Fruit fly (Drosophila melanogaster) whole organism, embryonic: Measurements from ENCODE around the gene sip3.

ENCODE experiments used
- CG10209 ChIP-seq: fragments of 200-800 bp; sonication (Bioruptor generic); optimal IDR thresholded peaks from 3 replicates; lab custom pipeline; 2017; ENCODE audit warnings: missing biosample characterization, mild to moderate bottlenecking, missing genetic modification characterization, missing genetic modification reagents
- CG1024 ChIP-seq: fragments of 200-800 bp; sonication (Bioruptor generic); IDR thresholded peaks from 2 replicates; pipeline ENCODE4 v1.3.6; 2022; ENCODE audit warnings: missing biosample characterization, missing genetic modification characterization
- CG10959 ChIP-seq: fragments of 200-800 bp; sonication (Bioruptor generic); IDR thresholded peaks from 2 replicates; pipeline ENCODE4 v1.3.6; 2022; ENCODE audit warnings: missing biosample characterization, missing genetic modification characterization
- CG13287 ChIP-seq: fragments of 200-800 bp; sonication (Bioruptor generic); IDR thresholded peaks from 2 replicates; pipeline ENCODE4 v1.3.6; 2022; ENCODE audit warnings: missing biosample characterization, missing genetic modification characterization; ENCODE audit not compliant: partially characterized antibody
- CG13624 ChIP-seq: fragments of 200-800 bp; sonication (Bioruptor generic); optimal IDR thresholded peaks from 2 replicates; lab custom pipeline; 2016; ENCODE audit warnings: missing biosample characterization, missing genetic modification characterization
- CG13894 ChIP-seq: fragments of 200-800 bp; sonication (Bioruptor generic); optimal IDR thresholded peaks from 3 replicates; lab custom pipeline; 2018; ENCODE audit warnings: missing biosample characterization, mild to moderate bottlenecking, missing genetic modification characterization, moderate library complexity
- CG15073 ChIP-seq: fragments of 200-800 bp; sonication (Bioruptor generic); optimal IDR thresholded peaks from 2 replicates; lab custom pipeline; 2016; ENCODE audit warnings: missing biosample characterization, missing genetic modification characterization
- CG1647 ChIP-seq: fragments of 200-800 bp; sonication (Bioruptor generic); optimal IDR thresholded peaks from 3 replicates; lab custom pipeline; 2016; ENCODE audit warnings: missing biosample characterization, missing genetic modification characterization
- CG17568 ChIP-seq: fragments of 200-800 bp; sonication (Bioruptor generic); optimal IDR thresholded peaks from 2 replicates; lab custom pipeline; 2018; ENCODE audit warnings: missing biosample characterization, mild to moderate bottlenecking, missing genetic modification characterization, moderate library complexity
- CG1792 ChIP-seq: fragments of 200-800 bp; sonication (Bioruptor generic); optimal IDR thresholded peaks from 2 replicates; lab custom pipeline; 2016; ENCODE audit warnings: missing biosample characterization, missing genetic modification characterization
- CG18599 ChIP-seq: fragments of 200-800 bp; sonication (Bioruptor generic); optimal IDR thresholded peaks from 3 replicates; lab custom pipeline; 2017; ENCODE audit warnings: missing biosample characterization, missing genetic modification characterization, mild to moderate bottlenecking, moderate library complexity, missing genetic modification reagents
- CG2120 ChIP-seq: fragments of 200-800 bp; sonication (Bioruptor generic); optimal IDR thresholded peaks from 3 replicates; lab custom pipeline; 2016; ENCODE audit warnings: missing biosample characterization, missing genetic modification characterization
- CG31365 ChIP-seq: fragments of 200-800 bp; sonication (Bioruptor generic); optimal IDR thresholded peaks from 2 replicates; lab custom pipeline; 2018; ENCODE audit warnings: missing biosample characterization, mild to moderate bottlenecking, missing genetic modification characterization
- CG31388 ChIP-seq: fragments of 200-800 bp; sonication (Bioruptor generic); optimal IDR thresholded peaks from 2 replicates; lab custom pipeline; 2016; ENCODE audit warnings: missing biosample characterization, missing genetic modification characterization
- CG34422 ChIP-seq: fragments of 200-800 bp; sonication (Bioruptor generic); IDR thresholded peaks from 3 replicates; pipeline ENCODE4 v1.3.6; 2022; ENCODE audit warnings: missing biosample characterization, missing genetic modification characterization
- CG4404 ChIP-seq: fragments of 200-800 bp; sonication (Bioruptor generic); IDR thresholded peaks from 2 replicates; pipeline ENCODE4 v1.3.6; 2022; ENCODE audit warnings: missing biosample characterization, missing genetic modification characterization
- CG5245 ChIP-seq: fragments of 200-800 bp; sonication (Bioruptor generic); optimal IDR thresholded peaks from 3 replicates; lab custom pipeline; 2016; ENCODE audit warnings: missing biosample characterization, missing genetic modification characterization
- CG7745 ChIP-seq: fragments of 200-800 bp; sonication (Bioruptor generic); optimal IDR thresholded peaks from 2 replicates; lab custom pipeline; 2018; ENCODE audit warnings: missing biosample characterization, mild to moderate bottlenecking, missing genetic modification characterization, moderate library complexity
- CG8089 ChIP-seq: fragments of 200-800 bp; sonication (Bioruptor generic); optimal IDR thresholded peaks from 3 replicates; lab custom pipeline; 2016; ENCODE audit warnings: missing biosample characterization, missing genetic modification characterization
- CoRest ChIP-seq: fragments of 200-800 bp; sonication (Bioruptor generic); optimal IDR thresholded peaks from 3 replicates; lab custom pipeline; 2018; ENCODE audit warnings: missing biosample characterization, mild to moderate bottlenecking, missing genetic modification characterization, moderate library complexity
- Dref ChIP-seq: fragments of 200-800 bp; sonication (Bioruptor generic); IDR thresholded peaks from 2 replicates; pipeline ENCODE4 v1.3.6; 2022; ENCODE audit warnings: missing biosample characterization, missing genetic modification characterization
- H2.0 ChIP-seq: fragments of 200-800 bp; sonication (Bioruptor generic); IDR thresholded peaks from 2 replicates; pipeline ENCODE4 v1.3.6; 2022; ENCODE audit warnings: missing biosample characterization, missing genetic modification characterization
- NFAT ChIP-seq: fragments of 200-800 bp; sonication (Bioruptor generic); IDR thresholded peaks from 2 replicates; pipeline ENCODE4 v1.3.6; 2022; ENCODE audit warnings: missing biosample characterization, missing genetic modification characterization
- Nf-YB ChIP-seq: fragments of 200-800 bp; sonication (Bioruptor generic); optimal IDR thresholded peaks from 3 replicates; lab custom pipeline; 2019; ENCODE audit warnings: missing biosample characterization, mild to moderate bottlenecking, missing genetic modification characterization, moderate library complexity
- NfI ChIP-seq: fragments of 200-800 bp; sonication (Bioruptor generic); optimal IDR thresholded peaks from 3 replicates; lab custom pipeline; 2018; ENCODE audit warnings: missing biosample characterization, mild to moderate bottlenecking, missing genetic modification characterization, moderate library complexity
- Ptx1 ChIP-seq: fragments of 200-800 bp; sonication (Bioruptor generic); IDR thresholded peaks from 2 replicates; pipeline ENCODE4 v1.3.6; 2022; ENCODE audit warnings: missing biosample characterization, missing genetic modification characterization
- Sox100B ChIP-seq: fragments of 200-800 bp; sonication (Bioruptor generic); optimal IDR thresholded peaks from 3 replicates; lab custom pipeline; 2018; ENCODE audit warnings: missing biosample characterization, mild to moderate bottlenecking, missing genetic modification characterization
- Vsx1 ChIP-seq: fragments of 200-800 bp; sonication (Bioruptor generic); optimal IDR thresholded peaks from 2 replicates; lab custom pipeline; 2017; ENCODE audit warnings: missing biosample characterization, mild to moderate bottlenecking, missing genetic modification characterization, missing genetic modification reagents
- ara ChIP-seq: fragments of 200-800 bp; sonication (Bioruptor generic); IDR thresholded peaks from 2 replicates; pipeline ENCODE4 v1.3.6; 2022; ENCODE audit warnings: missing biosample characterization, missing genetic modification characterization
- ato ChIP-seq: fragments of 200-800 bp; sonication (Bioruptor generic); IDR thresholded peaks from 2 replicates; pipeline ENCODE4 v1.3.6; 2022; ENCODE audit warnings: missing biosample characterization, missing genetic modification characterization; ENCODE audit not compliant: partially characterized antibody
- bbx ChIP-seq: fragments of 200-800 bp; sonication (Bioruptor generic); IDR thresholded peaks from 2 replicates; pipeline ENCODE4 v1.3.6; 2022; ENCODE audit warnings: missing biosample characterization, missing genetic modification characterization; ENCODE audit not compliant: partially characterized antibody
- dmrt99B ChIP-seq: fragments of 200-800 bp; sonication (Bioruptor generic); optimal IDR thresholded peaks from 2 replicates; lab custom pipeline; 2018; ENCODE audit warnings: missing biosample characterization, mild to moderate bottlenecking, missing genetic modification characterization, moderate library complexity
- ewg ChIP-seq: fragments of 200-800 bp; sonication (Bioruptor generic); optimal IDR thresholded peaks from 3 replicates; lab custom pipeline; 2017; ENCODE audit warnings: mild to moderate bottlenecking, missing biosample characterization, missing genetic modification reagents, missing genetic modification characterization
- fd96Cb ChIP-seq: fragments of 200-800 bp; sonication (Bioruptor generic); optimal IDR thresholded peaks from 2 replicates; lab custom pipeline; 2018; ENCODE audit warnings: missing biosample characterization, mild to moderate bottlenecking, missing genetic modification characterization, moderate library complexity
- gce ChIP-seq: fragments of 200-800 bp; sonication (Bioruptor generic); IDR thresholded peaks from 3 replicates; pipeline ENCODE4 v1.3.6; 2022; ENCODE audit warnings: missing biosample characterization, missing genetic modification characterization
- insv ChIP-seq, 2 experiments: fragments of 200-800 bp; sonication (Bioruptor generic); optimal IDR thresholded peaks; 3 replicates each; lab custom pipeline; 2016 to 2018; ENCODE audit warnings: missing biosample characterization in 2 of 2, missing genetic modification characterization in 2 of 2
- jumu ChIP-seq: fragments of 200-800 bp; sonication (Bioruptor generic); optimal IDR thresholded peaks from 3 replicates; lab custom pipeline; 2016; ENCODE audit warnings: missing biosample characterization, missing genetic modification characterization
- kay ChIP-seq: fragments of 200-800 bp; sonication (Bioruptor generic); optimal IDR thresholded peaks from 2 replicates; lab custom pipeline; 2016; ENCODE audit warnings: missing biosample characterization, missing genetic modification characterization
- lmd ChIP-seq: fragments of 200-800 bp; sonication (Bioruptor generic); IDR thresholded peaks from 2 replicates; pipeline ENCODE4 v1.3.6; 2022; ENCODE audit warnings: missing biosample characterization, missing genetic modification characterization
- mirr ChIP-seq: fragments of 200-800 bp; sonication (Bioruptor generic); optimal IDR thresholded peaks from 3 replicates; lab custom pipeline; 2018; ENCODE audit warnings: missing biosample characterization, mild to moderate bottlenecking, missing genetic modification characterization
- nmo ChIP-seq: fragments of 200-800 bp; sonication (Bioruptor generic); optimal IDR thresholded peaks from 2 replicates; lab custom pipeline; 2018; ENCODE audit warnings: missing biosample characterization, mild to moderate bottlenecking, missing genetic modification characterization, moderate library complexity
- onecut ChIP-seq: fragments of 200-800 bp; sonication (Bioruptor generic); IDR thresholded peaks from 2 replicates; pipeline ENCODE4 v1.3.6; 2022; ENCODE audit warnings: missing biosample characterization, missing genetic modification characterization
- rib ChIP-seq: fragments of 200-800 bp; sonication (Bioruptor generic); IDR thresholded peaks from 2 replicates; pipeline ENCODE4 v1.3.6; 2022; ENCODE audit warnings: missing biosample characterization, missing genetic modification characterization
- sens-2 ChIP-seq: fragments of 200-800 bp; sonication (Bioruptor generic); IDR thresholded peaks from 2 replicates; pipeline ENCODE4 v1.3.6; 2022; ENCODE audit warnings: missing biosample characterization, missing genetic modification characterization
- shn ChIP-seq: fragments of 200-800 bp; sonication (Bioruptor generic); optimal IDR thresholded peaks from 3 replicates; lab custom pipeline; 2016; ENCODE audit warnings: missing biosample characterization, missing genetic modification characterization
- sim ChIP-seq: fragments of 200-800 bp; sonication (Bioruptor generic); IDR thresholded peaks from 2 replicates; pipeline ENCODE4 v1.3.6; 2022; ENCODE audit warnings: missing biosample characterization, missing genetic modification characterization
- slp2 ChIP-seq: fragments of 200-800 bp; sonication (Bioruptor generic); optimal IDR thresholded peaks from 2 replicates; lab custom pipeline; 2016; ENCODE audit warnings: missing biosample characterization, missing genetic modification characterization
- stwl ChIP-seq: fragments of 200-800 bp; sonication (Bioruptor generic); optimal IDR thresholded peaks from 3 replicates; lab custom pipeline; 2018; ENCODE audit warnings: missing biosample characterization, mild to moderate bottlenecking, missing genetic modification characterization, moderate library complexity
- tgo ChIP-seq: fragments of 200-800 bp; sonication (Bioruptor generic); IDR thresholded peaks from 3 replicates; pipeline ENCODE4 v1.3.6; 2022; ENCODE audit warnings: missing biosample characterization, missing genetic modification characterization
- tna ChIP-seq: fragments of 200-800 bp; sonication (Bioruptor generic); IDR thresholded peaks from 2 replicates; pipeline ENCODE4 v1.3.6; 2022; ENCODE audit warnings: missing biosample characterization, missing genetic modification characterization; ENCODE audit not compliant: partially characterized antibody
- zen2 ChIP-seq: fragments of 200-800 bp; sonication (Bioruptor generic); IDR thresholded peaks from 3 replicates; pipeline ENCODE4 v1.3.6; 2022; ENCODE audit warnings: missing biosample characterization, missing genetic modification characterization; ENCODE audit not compliant: partially characterized antibody

sip3 gene

dm6 chr3R:31747429-31748048, 24.5 kb upstream of the sip3 start, which contains the start of the genes nero and CG1910 (continued):
- TF ChIP-seq CG31365 (tag; lab: Kevin White, UChicago) (peak; percentile 18), insv (GFP tag; optimal IDR thresholded peaks at IDR 0.05; lab: Kevin White, UChicago) (no peak), tgo (no peak), ara (GFP tag; lab: Robert Waterston, UW) (no peak), Dref (GFP tag; lab: Robert Waterston, UW) (no peak), CG34422 (GFP tag; lab: Robert Waterston, UW) (no peak), fd96Cb (no peak), ato (GFP tag; lab: Robert Waterston, UW) (no peak), stwl (tag; lab: Kevin White, UChicago) (peak; percentile 75), CG10209 (GFP tag; lab: Kevin White, UChicago) (no peak), sim (GFP tag; lab: Robert Waterston, UW) (no peak), onecut (peak; percentile 58), CG17568 (GFP tag; lab: Kevin White, UChicago) (no peak), CG18599 (peak; percentile 20), CG13287 (GFP tag; lab: Robert Waterston, UW) (no peak), CG7745 (tag; lab: Kevin White, UChicago) (no peak), CG10959 (GFP tag; lab: Robert Waterston, UW) (no peak), CG13624 (no peak), CG5245 (GFP tag; lab: Kevin White, UChicago) (peak; percentile 10), rib (GFP tag; lab: Robert Waterston, UW) (no peak), CG8089 (GFP tag; lab: Kevin White, UChicago) (peak; percentile 2), CG13894 (tag; lab: Kevin White, UChicago) (peak; percentile 8), CG1024 (GFP tag; lab: Robert Waterston, UW) (no peak), NfI (no peak), Sox100B (GFP tag; lab: Kevin White, UChicago) (no peak), CG31388 (GFP tag; lab: Kevin White, UChicago) (no peak), ewg (GFP tag; lab: Kevin White, UChicago) (peak; percentile 24), CG2120 (GFP tag; lab: Kevin White, UChicago) (peak; percentile 6), Ptx1 (GFP tag; lab: Robert Waterston, UW) (no peak), nmo (GFP tag; lab: Kevin White, UChicago) (peak; percentile 48), CG15073 (GFP tag; lab: Kevin White, UChicago) (no peak), jumu (peak; percentile 2), lmd (GFP tag; lab: Robert Waterston, UW) (no peak), Vsx1 (GFP tag; lab: Kevin White, UChicago) (no peak), zen2 (GFP tag; lab: Robert Waterston, UW) (no peak), sens-2 (GFP tag; lab: Robert Waterston, UW) (no peak), CoRest (peak; percentile 8), CG1792 (no peak), gce (no peak), mirr (GFP tag; lab: Kevin White, UChicago) (no peak), H2.0 (GFP tag; lab: Robert Waterston, UW) (no peak), slp2 (GFP tag; lab: Kevin White, UChicago) (no peak), CG1647 (GFP tag; lab: Kevin White, UChicago) (no peak), shn (no peak), tna (GFP tag; lab: Robert Waterston, UW) (no peak), kay (GFP tag; lab: Kevin White, UChicago) (peak; percentile 23), NFAT (GFP tag; lab: Robert Waterston, UW) (no peak), Nf-YB (GFP tag; lab: Kevin White, UChicago) (peak; percentile 12), bbx (GFP tag; lab: Robert Waterston, UW) (no peak), CG4404 (GFP tag; lab: Robert Waterston, UW) (no peak), dmrt99B (no peak)
